Worm (Caenorhabditis elegans) whole organism, early embryonic: ENCODE measurements around the gene C49G7.7.

Source experiments
- ama-1 ChIP-seq: fragments of 150-350 bp; optimal IDR thresholded peaks from 2 replicates; lab custom pipeline; 2014
- ceh-13 ChIP-seq: fragments of 200-800 bp; sonication (Bioruptor generic); optimal IDR thresholded peaks from 2 replicates; lab custom pipeline; 2018; ENCODE audit warnings: mild to moderate bottlenecking, missing genetic modification characterization, missing compliant biosample characterization
- hnd-1 ChIP-seq: sonication (generic microtip); optimal IDR thresholded peaks from 2 replicates; lab custom pipeline; 2016; ENCODE audit warnings: missing genetic modification characterization, missing compliant biosample characterization
- sea-1 ChIP-seq: fragments of 200-800 bp; sonication (Bioruptor generic); conservative IDR thresholded peaks from 2 replicates; pipeline ENCODE4 v1.3.6; 2022; ENCODE audit warnings: missing genetic modification characterization, missing compliant biosample characterization

- TF ChIP-seq sea-1 (no peak), ama-1 (lab: Kevin White, UChicago) (no peak), ceh-13 (GFP tag; lab: Kevin White, UChicago) (no peak), hnd-1 (tag; lab: Kevin White, UChicago) (no peak)
Measured at ce11 chrV:4081283-4081682, 47.0 kb downstream of the C49G7.7 start, which contains the start of gene srh-211.
